Fruit fly (Drosophila melanogaster) whole organism, embryonic: ENCODE data around the gene CG2663.

ENCODE experiments used
- Abd-B ChIP-seq: fragments of 200-800 bp; sonication (Bioruptor generic); optimal IDR thresholded peaks from 2 replicates; lab custom pipeline; 2018; ENCODE audit warnings: missing biosample characterization, mild to moderate bottlenecking, missing genetic modification characterization, moderate library complexity
- BEAF-32 ChIP-seq: fragments of 200-800 bp; sonication (Bioruptor generic); optimal IDR thresholded peaks from 3 replicates; lab custom pipeline; 2017; ENCODE audit warnings: missing biosample characterization, missing genetic modification characterization, mild to moderate bottlenecking, moderate library complexity, missing genetic modification reagents
- Bgb ChIP-seq: fragments of 200-800 bp; sonication (Bioruptor generic); IDR thresholded peaks from 2 replicates; pipeline ENCODE4 v1.3.6; 2022; ENCODE audit warnings: missing biosample characterization, missing genetic modification characterization; ENCODE audit not compliant: partially characterized antibody
- C15 ChIP-seq: fragments of 200-800 bp; sonication (Bioruptor generic); IDR thresholded peaks from 3 replicates; pipeline ENCODE4 v1.3.6; 2022; ENCODE audit warnings: missing biosample characterization, missing genetic modification characterization
- CG10147 ChIP-seq: fragments of 200-800 bp; sonication (Bioruptor generic); optimal IDR thresholded peaks from 2 replicates; lab custom pipeline; 2019; ENCODE audit warnings: missing biosample characterization, mild to moderate bottlenecking, missing genetic modification characterization, moderate library complexity
- CG10462 ChIP-seq: fragments of 200-800 bp; sonication (Bioruptor generic); optimal IDR thresholded peaks from 2 replicates; lab custom pipeline; 2016; ENCODE audit warnings: missing biosample characterization, missing genetic modification characterization
- CG11247 ChIP-seq: fragments of 200-800 bp; sonication (Bioruptor generic); IDR thresholded peaks from 2 replicates; pipeline ENCODE4 v1.3.6; 2022; ENCODE audit warnings: missing biosample characterization, missing genetic modification characterization
- CG11560 ChIP-seq: fragments of 200-800 bp; sonication (Bioruptor generic); IDR thresholded peaks from 3 replicates; pipeline ENCODE4 v1.3.6; 2022; ENCODE audit warnings: missing biosample characterization, missing genetic modification characterization
- CG12659 ChIP-seq: fragments of 200-800 bp; sonication (Bioruptor generic); optimal IDR thresholded peaks from 3 replicates; lab custom pipeline; 2017; ENCODE audit warnings: mild to moderate bottlenecking, missing biosample characterization, missing genetic modification reagents, missing genetic modification characterization
- CG13287 ChIP-seq: fragments of 200-800 bp; sonication (Bioruptor generic); IDR thresholded peaks from 2 replicates; pipeline ENCODE4 v1.3.6; 2022; ENCODE audit warnings: missing biosample characterization, missing genetic modification characterization; ENCODE audit not compliant: partially characterized antibody
- CG13775 ChIP-seq: fragments of 200-800 bp; sonication (Bioruptor generic); optimal IDR thresholded peaks from 3 replicates; lab custom pipeline; 2017; ENCODE audit warnings: missing biosample characterization, mild to moderate bottlenecking, missing genetic modification characterization
- CG14860 ChIP-seq: fragments of 200-800 bp; sonication (Bioruptor generic); IDR thresholded peaks from 3 replicates; pipeline ENCODE4 v1.3.6; 2022; ENCODE audit warnings: missing biosample characterization, missing genetic modification characterization; ENCODE audit not compliant: partially characterized antibody
- CG14965 ChIP-seq: fragments of 200-800 bp; sonication (Bioruptor generic); optimal IDR thresholded peaks from 2 replicates; lab custom pipeline; 2016; ENCODE audit warnings: missing biosample characterization, missing genetic modification characterization, borderline replicate concordance
- CG18262 ChIP-seq: fragments of 200-800 bp; optimal IDR thresholded peaks from 3 replicates; lab custom pipeline; 2019; ENCODE audit warnings: missing biosample characterization, mild to moderate bottlenecking, missing genetic modification characterization, moderate library complexity
- CG18476 ChIP-seq: fragments of 200-800 bp; sonication (Bioruptor generic); optimal IDR thresholded peaks from 2 replicates; lab custom pipeline; 2016; ENCODE audit warnings: missing biosample characterization, mild to moderate bottlenecking, missing genetic modification characterization
- CG2116 ChIP-seq: fragments of 200-800 bp; sonication (Bioruptor generic); optimal IDR thresholded peaks from 3 replicates; lab custom pipeline; 2018; ENCODE audit warnings: missing biosample characterization, mild to moderate bottlenecking, missing genetic modification characterization
- CG2199 ChIP-seq: fragments of 200-800 bp; sonication (Bioruptor generic); IDR thresholded peaks from 3 replicates; pipeline ENCODE4 v1.3.6; 2022; ENCODE audit warnings: missing biosample characterization, missing genetic modification characterization
- CG4424 ChIP-seq: fragments of 200-800 bp; sonication (Bioruptor generic); optimal IDR thresholded peaks from 3 replicates; lab custom pipeline; 2016; ENCODE audit warnings: missing biosample characterization, missing genetic modification characterization
- CG4854 ChIP-seq: fragments of 200-800 bp; sonication (Bioruptor generic); optimal IDR thresholded peaks from 2 replicates; lab custom pipeline; 2016; ENCODE audit warnings: missing biosample characterization, missing genetic modification characterization, inconsistent platforms
- CG6813 ChIP-seq: fragments of 200-800 bp; sonication (Bioruptor generic); optimal IDR thresholded peaks from 2 replicates; lab custom pipeline; 2017; ENCODE audit warnings: missing biosample characterization, missing genetic modification characterization, mild to moderate bottlenecking, moderate library complexity, missing genetic modification reagents
- CG8478 ChIP-seq: fragments of >200 bp; optimal IDR thresholded peaks from 2 replicates; lab custom pipeline; 2018
- CoRest ChIP-seq: fragments of 200-800 bp; sonication (Bioruptor generic); optimal IDR thresholded peaks from 3 replicates; lab custom pipeline; 2018; ENCODE audit warnings: missing biosample characterization, mild to moderate bottlenecking, missing genetic modification characterization, moderate library complexity
- Dref ChIP-seq: fragments of 200-800 bp; sonication (Bioruptor generic); IDR thresholded peaks from 2 replicates; pipeline ENCODE4 v1.3.6; 2022; ENCODE audit warnings: missing biosample characterization, missing genetic modification characterization
- Hey ChIP-seq: fragments of 200-800 bp; sonication (Bioruptor generic); optimal IDR thresholded peaks from 3 replicates; lab custom pipeline; 2018; ENCODE audit warnings: missing biosample characterization, mild to moderate bottlenecking, missing genetic modification characterization
- HmgZ ChIP-seq: fragments of 200-800 bp; sonication (Bioruptor generic); optimal IDR thresholded peaks from 2 replicates; lab custom pipeline; 2018; ENCODE audit warnings: missing biosample characterization, mild to moderate bottlenecking, missing genetic modification characterization
- Lhr ChIP-seq: fragments of 200-800 bp; sonication (Bioruptor generic); optimal IDR thresholded peaks from 3 replicates; lab custom pipeline; 2017; ENCODE audit warnings: mild to moderate bottlenecking, missing biosample characterization, missing genetic modification reagents, missing genetic modification characterization
- Max ChIP-seq: fragments of 200-800 bp; sonication (Bioruptor generic); optimal IDR thresholded peaks from 2 replicates; lab custom pipeline; 2016; ENCODE audit warnings: missing biosample characterization, mild to moderate bottlenecking, missing genetic modification characterization
- Nf-YA ChIP-seq: fragments of 200-800 bp; sonication (Bioruptor generic); IDR thresholded peaks from 2 replicates; pipeline ENCODE4 v1.3.6; 2022; ENCODE audit warnings: missing biosample characterization, missing genetic modification characterization
- NfI ChIP-seq: fragments of 200-800 bp; sonication (Bioruptor generic); optimal IDR thresholded peaks from 3 replicates; lab custom pipeline; 2018; ENCODE audit warnings: missing biosample characterization, mild to moderate bottlenecking, missing genetic modification characterization, moderate library complexity
- TFAM ChIP-seq: fragments of 200-800 bp; sonication (Bioruptor generic); optimal IDR thresholded peaks from 2 replicates; lab custom pipeline; 2017; ENCODE audit warnings: missing biosample characterization, missing genetic modification characterization, inconsistent platforms
- Trl ChIP-seq, 3 experiments: fragments of >200 bp in 2 of 3; fragments of 200-800 bp in 1 of 3; sonication (Bioruptor generic) in 1 of 3; optimal IDR thresholded peaks; 2 replicates in 1 of 3; 3 replicates in 2 of 3; lab custom pipeline; 2016 to 2017; ENCODE audit warnings: missing biosample characterization in 1 of 3, missing genetic modification characterization in 1 of 3
- amos ChIP-seq: fragments of 200-800 bp; sonication (Bioruptor generic); IDR thresholded peaks from 2 replicates; pipeline ENCODE4 v1.3.6; 2022; ENCODE audit warnings: missing biosample characterization, missing genetic modification characterization; ENCODE audit not compliant: partially characterized antibody
- ara ChIP-seq: fragments of 200-800 bp; sonication (Bioruptor generic); IDR thresholded peaks from 2 replicates; pipeline ENCODE4 v1.3.6; 2022; ENCODE audit warnings: missing biosample characterization, missing genetic modification characterization
- ash1 ChIP-seq: fragments of 200-800 bp; sonication (Bioruptor generic); optimal IDR thresholded peaks from 2 replicates; lab custom pipeline; 2018; ENCODE audit warnings: missing biosample characterization, mild to moderate bottlenecking, missing genetic modification characterization
- ato ChIP-seq: fragments of 200-800 bp; sonication (Bioruptor generic); IDR thresholded peaks from 2 replicates; pipeline ENCODE4 v1.3.6; 2022; ENCODE audit warnings: missing biosample characterization, missing genetic modification characterization; ENCODE audit not compliant: partially characterized antibody
- bcd ChIP-seq: fragments of 200-800 bp; sonication (Bioruptor generic); optimal IDR thresholded peaks from 2 replicates; lab custom pipeline; 2017; ENCODE audit warnings: missing biosample characterization, mild to moderate bottlenecking, missing genetic modification characterization
- cato ChIP-seq: fragments of 200-800 bp; sonication (Bioruptor generic); optimal IDR thresholded peaks from 2 replicates; lab custom pipeline; 2016; ENCODE audit warnings: missing biosample characterization, missing genetic modification characterization, borderline replicate concordance
- caup ChIP-seq: fragments of 200-800 bp; sonication (Bioruptor generic); optimal IDR thresholded peaks from 3 replicates; lab custom pipeline; 2017; ENCODE audit warnings: missing biosample characterization, mild to moderate bottlenecking, missing genetic modification characterization, moderate library complexity; ENCODE audit not compliant: severe bottlenecking
- danr ChIP-seq: fragments of 200-800 bp; sonication (Bioruptor generic); IDR thresholded peaks from 2 replicates; pipeline ENCODE4 v1.3.6; 2022; ENCODE audit warnings: missing biosample characterization, missing genetic modification characterization
- exex ChIP-seq: fragments of 200-800 bp; sonication (Bioruptor generic); optimal IDR thresholded peaks from 4 replicates; lab custom pipeline; 2018; ENCODE audit warnings: missing biosample characterization, mild to moderate bottlenecking, missing genetic modification characterization, moderate library complexity
- hkb ChIP-seq, 2 experiments: fragments of 200-800 bp in 1 of 2; fragments of >200 bp in 1 of 2; sonication (Bioruptor generic) in 1 of 2; IDR thresholded peaks in 1 of 2; optimal IDR thresholded peaks in 1 of 2; 2 replicates each; pipeline versions ENCODE4 v1.3.6 to Lab custom; 2017 to 2022; ENCODE audit warnings: missing biosample characterization in 1 of 2, missing genetic modification characterization in 1 of 2
- klu ChIP-seq: fragments of 200-800 bp; sonication (Bioruptor generic); IDR thresholded peaks from 2 replicates; pipeline ENCODE4 v1.3.6; 2022; ENCODE audit warnings: missing biosample characterization, missing genetic modification characterization
- mirr ChIP-seq: fragments of 200-800 bp; sonication (Bioruptor generic); optimal IDR thresholded peaks from 3 replicates; lab custom pipeline; 2018; ENCODE audit warnings: missing biosample characterization, mild to moderate bottlenecking, missing genetic modification characterization
- pzg ChIP-seq: fragments of 200-800 bp; sonication (Bioruptor generic); optimal IDR thresholded peaks from 3 replicates; lab custom pipeline; 2018; ENCODE audit warnings: missing biosample characterization, mild to moderate bottlenecking, missing genetic modification characterization, moderate library complexity
- seq ChIP-seq: fragments of 200-800 bp; sonication (Bioruptor generic); IDR thresholded peaks from 2 replicates; pipeline ENCODE4 v1.3.6; 2022; ENCODE audit warnings: missing biosample characterization, missing genetic modification characterization
- slbo ChIP-seq: fragments of 200-800 bp; sonication (Bioruptor generic); IDR thresholded peaks from 2 replicates; pipeline ENCODE4 v1.3.6; 2022; ENCODE audit warnings: missing biosample characterization, missing genetic modification characterization
- tgo ChIP-seq: fragments of 200-800 bp; sonication (Bioruptor generic); IDR thresholded peaks from 3 replicates; pipeline ENCODE4 v1.3.6; 2022; ENCODE audit warnings: missing biosample characterization, missing genetic modification characterization
- tup ChIP-seq: fragments of 200-800 bp; sonication (Bioruptor generic); optimal IDR thresholded peaks from 2 replicates; lab custom pipeline; 2016; ENCODE audit warnings: missing biosample characterization, mild to moderate bottlenecking, missing genetic modification characterization, moderate library complexity
- zen2 ChIP-seq: fragments of 200-800 bp; sonication (Bioruptor generic); IDR thresholded peaks from 3 replicates; pipeline ENCODE4 v1.3.6; 2022; ENCODE audit warnings: missing biosample characterization, missing genetic modification characterization; ENCODE audit not compliant: partially characterized antibody

Gene CG2663

DNA sequence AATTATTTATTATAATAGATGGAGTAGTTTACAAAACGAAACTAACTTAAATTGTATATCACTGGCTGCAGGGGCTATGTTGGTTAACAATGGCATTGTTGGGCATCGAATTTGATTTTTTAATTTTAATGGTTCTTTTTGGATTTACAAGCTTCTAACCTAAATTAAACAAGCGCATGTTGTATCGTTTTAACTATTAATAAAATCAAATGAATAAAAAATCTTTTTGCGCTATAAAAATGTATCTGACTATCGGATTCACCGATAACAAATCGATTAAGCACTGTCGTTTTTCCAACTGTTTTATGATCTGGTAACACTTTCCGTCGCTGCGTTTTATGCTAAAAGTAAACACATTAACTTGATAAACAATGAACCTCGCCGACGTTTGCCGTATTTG lies 29.2 kb downstream of the CG2663 start, which contains the start of the genes hd and CG14667 (continued):
- TF ChIP-seq CG4424 (GFP tag; lab: Kevin White, UChicago) (no peak), cato (GFP tag; lab: Kevin White, UChicago) (no peak), slbo (no peak), hkb (optimal IDR thresholded peaks at IDR 0.05; lab: Kevin White, UChicago) (no peak), hkb (GFP tag; IDR thresholded peaks at IDR 0.05; lab: Robert Waterston, UW) (no peak; the same call in 1 of the 2 replicates), amos (GFP tag; lab: Robert Waterston, UW) (peak; percentile 57), Lhr (peak; percentile 5), C15 (no peak), CG2199 (GFP tag; lab: Robert Waterston, UW) (no peak), CoRest (tag; lab: Kevin White, UChicago) (peak; percentile 28), pzg (GFP tag; lab: Kevin White, UChicago) (peak; percentile 47), CG4854 (no peak), TFAM (GFP tag; lab: Kevin White, UChicago) (no peak), mirr (GFP tag; lab: Kevin White, UChicago) (no peak), caup (GFP tag; lab: Kevin White, UChicago) (no peak), CG11247 (GFP tag; lab: Robert Waterston, UW) (no peak), CG8478 (lab: Kevin White, UChicago) (no peak), CG18476 (GFP tag; lab: Kevin White, UChicago) (no peak), Max (GFP tag; lab: Kevin White, UChicago) (peak; percentile 29), HmgZ (tag; lab: Kevin White, UChicago) (peak; percentile 15), tup (no peak), Nf-YA (no peak), zen2 (GFP tag; lab: Robert Waterston, UW) (peak; percentile 17; the same call in 1 of the 3 replicates), Dref (GFP tag; lab: Robert Waterston, UW) (peak; percentile 80), CG13287 (GFP tag; lab: Robert Waterston, UW) (peak; percentile 67), CG14860 (GFP tag; lab: Robert Waterston, UW) (no peak), seq (GFP tag; lab: Robert Waterston, UW) (no peak), ara (no peak), tgo (no peak), klu (GFP tag; lab: Robert Waterston, UW) (no peak), bcd (GFP tag; lab: Kevin White, UChicago) (peak; percentile 14), ato (GFP tag; lab: Robert Waterston, UW) (no peak), CG2116 (GFP tag; lab: Kevin White, UChicago) (peak; percentile 80), CG14965 (GFP tag; lab: Kevin White, UChicago) (no peak), Hey (tag; lab: Kevin White, UChicago) (no peak), Abd-B (peak; percentile 35), CG11560 (tag; lab: Robert Waterston, UW) (peak; percentile 55; the same call in 1 of the 3 replicates), BEAF-32 (GFP tag; lab: Kevin White, UChicago) (peak; percentile 77), ash1 (GFP tag; lab: Kevin White, UChicago) (no peak), CG13775 (GFP tag; lab: Kevin White, UChicago) (no peak), CG10462 (GFP tag; lab: Kevin White, UChicago) (no peak), Bgb (GFP tag; lab: Robert Waterston, UW) (peak; percentile 32; the same call in 1 of the 2 replicates), CG10147 (GFP tag; lab: Kevin White, UChicago) (no peak), danr (GFP tag; lab: Robert Waterston, UW) (no peak), CG18262 (tag; lab: Kevin White, UChicago) (no peak), Trl (optimal IDR thresholded peaks at IDR 0.05; lab: Kevin White, UChicago) (no peak), Trl (GFP tag; optimal IDR thresholded peaks at IDR 0.05; lab: Kevin White, UChicago) (no peak), CG6813 (no peak), CG12659 (GFP tag; lab: Kevin White, UChicago) (peak; percentile 43), NfI (GFP tag; lab: Kevin White, UChicago) (no peak), exex (tag; lab: Kevin White, UChicago) (peak; percentile 30)
